Worm (Caenorhabditis elegans): ENCODE measurements around the gene F54F7.9.

The F54F7.9 gene

DNA sequence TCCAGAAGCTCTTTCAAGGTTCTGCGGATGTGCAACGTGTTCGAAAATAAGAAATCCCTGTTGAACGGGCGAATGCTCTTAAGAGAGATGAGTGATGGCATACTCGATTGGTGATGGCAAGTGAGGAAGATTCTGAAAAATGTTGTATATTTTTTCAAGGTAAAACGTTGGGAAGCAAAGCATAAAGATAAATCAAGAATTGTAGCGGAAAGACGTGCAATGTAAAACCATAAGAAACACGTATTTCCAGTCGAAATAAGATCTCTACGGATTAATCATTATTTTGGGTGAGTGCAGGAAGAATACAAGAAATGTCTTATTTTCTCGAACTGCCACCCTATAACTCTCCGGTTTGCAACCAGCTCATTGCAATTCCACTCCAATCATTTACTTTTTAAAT is 20.7 kb upstream of the F54F7.9 start, which contains the start of gene dot-1.2:
Gene dot-1.2 (minus strand): TSS at position 101 of the 400 bp plus-strand sequence.
- no peak for TF ChIP-seq ztf-1 (GFP tag; conservative IDR thresholded peaks at IDR 0.05)
- no peak for TF ChIP-seq alr-1 (tag; optimal IDR thresholded peaks at IDR 0.05)
- TF ChIP-seq mdl-1 (tag; optimal IDR thresholded peaks at IDR 0.05), result no peak
- TF ChIP-seq dmd-4 (tag; optimal IDR thresholded peaks at IDR 0.05), result no peak
- no peak for TF ChIP-seq lin-13 (GFP tag; optimal IDR thresholded peaks at IDR 0.05)
- TF ChIP-seq ama-1 (optimal IDR thresholded peaks at IDR 0.05), result no peak
- TF ChIP-seq skn-1 (tag; optimal IDR thresholded peaks at IDR 0.05), result no peak
- TF ChIP-seq ztf-4 (tag; optimal IDR thresholded peaks at IDR 0.05), result no peak
- no peak for TF ChIP-seq unc-62 (GFP tag; optimal IDR thresholded peaks at IDR 0.05)
- no peak for TF ChIP-seq nhr-129 (tag; optimal IDR thresholded peaks at IDR 0.05)

DNA sequence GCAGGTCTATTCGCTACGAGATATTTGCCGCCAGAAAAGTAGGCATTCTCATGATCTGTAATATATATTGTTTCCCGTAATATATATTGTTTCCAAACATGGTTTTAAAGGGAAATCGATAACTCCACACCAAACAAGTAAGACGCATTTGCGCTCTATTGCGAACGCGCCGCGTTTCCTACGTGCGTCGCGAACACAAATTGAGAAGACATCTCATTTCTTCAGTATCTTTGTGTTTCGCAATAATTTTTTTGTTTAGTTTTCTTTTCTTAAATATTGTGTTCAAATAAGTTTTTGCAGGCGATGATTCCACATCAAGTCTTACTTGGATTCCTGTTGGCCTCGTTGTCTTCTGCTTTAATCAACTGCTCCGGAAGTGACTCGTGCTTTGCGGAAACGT is 16.6 kb upstream of the F54F7.9 start, which contains the start of gene F54F7.6:
Gene F54F7.6 (plus strand): TSS at position 301 of the 400 bp plus-strand sequence.
- no peak for TF ChIP-seq lin-39 (tag; optimal IDR thresholded peaks at IDR 0.05)

DNA sequence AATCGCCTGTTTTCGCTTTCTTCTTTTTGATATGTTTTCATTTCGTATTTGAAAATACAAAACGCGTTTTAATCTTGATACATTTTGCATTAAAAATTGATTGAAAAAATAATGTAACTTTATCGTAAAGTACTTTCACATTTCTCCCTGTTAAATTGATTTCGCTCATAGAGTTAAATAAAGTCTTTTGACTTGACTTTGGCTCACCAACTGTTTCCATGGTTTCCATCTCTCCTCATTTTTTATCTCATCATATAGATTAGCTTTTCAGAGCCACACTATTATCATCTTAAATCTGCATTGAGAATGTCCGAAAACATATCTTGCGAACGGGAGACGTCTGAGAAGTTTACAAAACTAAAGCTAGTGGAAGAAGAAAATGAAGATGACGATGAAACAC is 14.8 kb upstream of the F54F7.9 start, which contains the start of gene F54F7.10:
Gene F54F7.10 (plus strand): TSS at position 301 of the 400 bp plus-strand sequence.
- TF ChIP-seq blmp-1 (tag; optimal IDR thresholded peaks at IDR 0.05; ENCODE audit: insufficient read depth), result no peak
- no peak for TF ChIP-seq R02D3.7 (tag; optimal IDR thresholded peaks at IDR 0.05)
- no peak for TF ChIP-seq fos-1 (tag; optimal IDR thresholded peaks at IDR 0.05)
- no peak for TF ChIP-seq lin-39 (tag; optimal IDR thresholded peaks at IDR 0.05)
- no peak for TF ChIP-seq nhr-10 (tag; optimal IDR thresholded peaks at IDR 0.05)
- no peak for TF ChIP-seq nhr-237 (tag; optimal IDR thresholded peaks at IDR 0.05)
- TF ChIP-seq lin-11 (tag; optimal IDR thresholded peaks at IDR 0.05), result no peak
- no peak for TF ChIP-seq ztf-11 (tag; optimal IDR thresholded peaks at IDR 0.05)
- no peak for TF ChIP-seq alr-1 (tag; optimal IDR thresholded peaks at IDR 0.05)

DNA sequence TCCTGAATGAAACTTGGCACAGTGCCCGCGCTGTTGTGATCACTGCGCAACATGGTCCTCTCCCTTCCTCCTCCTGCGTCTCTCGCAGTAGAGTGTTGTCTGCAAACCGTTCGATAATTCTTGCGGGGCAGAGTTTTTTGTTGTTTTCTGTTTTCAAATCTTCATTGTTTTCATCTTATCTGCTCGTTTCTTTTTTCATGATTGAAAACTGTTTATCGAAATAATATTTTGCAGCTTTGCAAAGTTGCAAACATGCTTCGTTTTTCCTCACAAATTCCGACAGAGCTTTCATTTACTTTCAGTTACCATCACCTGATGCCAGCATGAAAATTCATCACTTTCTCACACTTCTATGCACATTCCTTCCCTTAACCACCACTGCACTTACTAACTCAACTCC is 8.7 kb upstream of the F54F7.9 start, which contains the start of gene mes-1:
Gene mes-1 (plus strand): TSS at position 301 of the 400 bp plus-strand sequence.
- TF ChIP-seq fos-1 (tag; optimal IDR thresholded peaks at IDR 0.05) (no peak), gmeb-1 (tag; optimal IDR thresholded peaks at IDR 0.05) (no peak), mab-5 (tag; optimal IDR thresholded peaks at IDR 0.05) (no peak), ama-1 (optimal IDR thresholded peaks at IDR 0.05) (no peak), blmp-1 (tag; optimal IDR thresholded peaks at IDR 0.05; ENCODE audit: insufficient read depth) (no peak), peb-1 (tag; optimal IDR thresholded peaks at IDR 0.05) (no peak), mbf-1 (tag; optimal IDR thresholded peaks at IDR 0.05) (no peak), lin-11 (tag; optimal IDR thresholded peaks at IDR 0.05) (no peak), C34F6.9 (tag; optimal IDR thresholded peaks at IDR 0.05) (no peak)

DNA sequence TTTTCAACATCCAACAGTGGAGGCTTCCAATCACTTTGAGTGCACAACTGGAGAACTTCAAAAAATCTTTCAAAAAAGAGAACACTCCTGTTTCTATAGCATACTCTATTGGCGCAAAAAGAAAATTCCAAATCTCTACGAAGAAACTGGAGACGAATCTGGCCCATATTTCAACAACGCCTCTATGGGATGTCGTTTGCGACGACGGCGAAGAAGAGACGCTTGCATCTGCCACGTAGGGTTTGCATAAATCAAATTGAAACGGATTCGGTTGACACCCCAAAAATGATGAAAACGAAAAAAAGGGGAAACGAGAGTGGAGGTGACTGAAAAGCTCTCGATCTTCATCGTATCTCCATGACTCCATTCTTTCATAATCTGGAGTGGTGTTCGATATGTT is 7.7 kb upstream of the F54F7.9 start:
- no peak for TF ChIP-seq unc-62 (GFP tag; optimal IDR thresholded peaks at IDR 0.05)
- TF ChIP-seq unc-39 (tag; optimal IDR thresholded peaks at IDR 0.05), result no peak
- TF ChIP-seq nhr-11 (tag; optimal IDR thresholded peaks at IDR 0.05), result no peak
- no peak for TF ChIP-seq ztf-4 (tag; optimal IDR thresholded peaks at IDR 0.05)
- TF ChIP-seq peb-1 (tag; optimal IDR thresholded peaks at IDR 0.05), result no peak

DNA sequence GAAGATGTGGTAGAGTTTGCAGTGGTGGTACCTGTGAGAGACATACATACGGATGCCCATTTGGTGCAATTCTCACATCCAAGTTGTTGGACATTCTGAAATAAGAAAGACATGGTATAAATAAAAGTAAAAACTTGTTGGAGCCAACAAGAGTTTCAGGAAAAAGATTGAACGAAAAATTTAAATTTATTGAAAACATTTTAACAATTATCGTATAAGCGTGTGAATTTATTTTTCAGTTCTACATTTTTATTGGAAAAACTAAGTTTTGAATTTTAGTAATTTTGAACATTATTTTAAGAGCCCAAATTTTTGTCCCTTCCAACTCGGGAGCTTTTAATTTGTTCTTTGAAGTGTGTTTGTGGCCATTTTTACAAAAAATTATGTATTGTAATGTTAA is 6.4 kb upstream of the F54F7.9 start, which contains the start of gene F54F7.8:
Gene F54F7.8 (minus strand): TSS at position 101 of the 400 bp plus-strand sequence.
- no peak for TF ChIP-seq crh-2 (tag; optimal IDR thresholded peaks at IDR 0.05)
- no peak for TF ChIP-seq ceh-16 (tag; optimal IDR thresholded peaks at IDR 0.05)
- no peak for TF ChIP-seq ceh-82 (tag; optimal IDR thresholded peaks at IDR 0.05)
- no peak for TF ChIP-seq aly-2 (tag; optimal IDR thresholded peaks at IDR 0.05)
- no peak for TF ChIP-seq lin-13 (GFP tag; optimal IDR thresholded peaks at IDR 0.05)
- no peak for TF ChIP-seq nhr-237 (tag; optimal IDR thresholded peaks at IDR 0.05)
- TF ChIP-seq elt-1 (tag; optimal IDR thresholded peaks at IDR 0.05), result no peak
- TF ChIP-seq Y55F3AM.14 (GFP tag; optimal IDR thresholded peaks at IDR 0.05), result no peak
- no peak for TF ChIP-seq nhr-129 (tag; optimal IDR thresholded peaks at IDR 0.05)
- no peak for TF ChIP-seq ztf-4 (tag; optimal IDR thresholded peaks at IDR 0.05)
- TF ChIP-seq nhr-21 (tag; optimal IDR thresholded peaks at IDR 0.05), result no peak
- TF ChIP-seq peb-1 (tag; optimal IDR thresholded peaks at IDR 0.05), result no peak
- TF ChIP-seq elt-3 (tag; optimal IDR thresholded peaks at IDR 0.05), result no peak
- no peak for TF ChIP-seq sma-3 (GFP tag; optimal IDR thresholded peaks at IDR 0.05)
- no peak for TF ChIP-seq ZK546.5 (tag; optimal IDR thresholded peaks at IDR 0.05)
- TF ChIP-seq ama-1 (optimal IDR thresholded peaks at IDR 0.05), result no peak
- TF ChIP-seq snpc-4 (tag; optimal IDR thresholded peaks at IDR 0.05), result no peak
- no peak for TF ChIP-seq skn-1 (tag; optimal IDR thresholded peaks at IDR 0.05)

Measured in whole organism, L2 larva.